Fruit fly (Drosophila melanogaster) whole organism, adult: ENCODE measurements around the gene Snx6.

Experiments used
- CG11617 ChIP-seq: fragments of 200-800 bp; sonication (Bioruptor generic); optimal IDR thresholded peaks from 2 replicates; lab custom pipeline; 2017; ENCODE audit warnings: mild to moderate bottlenecking, missing biosample characterization, missing genetic modification reagents, missing genetic modification characterization
- CG14711 ChIP-seq: fragments of 200-800 bp; sonication (Bioruptor generic); optimal IDR thresholded peaks from 2 replicates; lab custom pipeline; 2018; ENCODE audit warnings: missing biosample characterization, mild to moderate bottlenecking, missing genetic modification characterization, moderate library complexity
- CG1620 ChIP-seq: fragments of 200-800 bp; sonication (Bioruptor generic); optimal IDR thresholded peaks from 2 replicates; lab custom pipeline; 2016; ENCODE audit warnings: missing biosample characterization, missing genetic modification characterization
- CG5204 ChIP-seq: fragments of 200-800 bp; sonication (Bioruptor generic); optimal IDR thresholded peaks from 2 replicates; lab custom pipeline; 2016; ENCODE audit warnings: missing biosample characterization, missing genetic modification characterization
- CG7045 ChIP-seq: fragments of 200-800 bp; sonication (Bioruptor generic); optimal IDR thresholded peaks from 2 replicates; lab custom pipeline; 2017; ENCODE audit warnings: missing biosample characterization, mild to moderate bottlenecking, missing genetic modification characterization
- Clk ChIP-seq: fragments of 200-800 bp; sonication (Bioruptor generic); optimal IDR thresholded peaks from 2 replicates; lab custom pipeline; 2017; ENCODE audit warnings: missing biosample characterization, missing genetic modification characterization
- Hr96 ChIP-seq: fragments of 200-800 bp; sonication (Bioruptor generic); optimal IDR thresholded peaks from 2 replicates; lab custom pipeline; 2016; ENCODE audit warnings: missing biosample characterization, missing genetic modification characterization
- Mnt ChIP-seq: fragments of 200-800 bp; sonication (Bioruptor generic); optimal IDR thresholded peaks from 2 replicates; lab custom pipeline; 2016; ENCODE audit warnings: missing biosample characterization, mild to moderate bottlenecking, missing genetic modification characterization
- cnc ChIP-seq, 2 experiments: fragments of >200 bp; optimal IDR thresholded peaks; 2 replicates each; lab custom pipeline; 2017
- kay ChIP-seq: fragments of 200-800 bp; sonication (Bioruptor generic); peaks from one replicate; lab custom pipeline; 2016; ENCODE audit warnings: missing biosample characterization, missing genetic modification characterization, borderline replicate concordance
- pad ChIP-seq: fragments of 200-800 bp; sonication (Bioruptor generic); optimal IDR thresholded peaks from 3 replicates; lab custom pipeline; 2017; ENCODE audit warnings: missing biosample characterization, missing genetic modification characterization, mild to moderate bottlenecking, moderate library complexity, missing genetic modification reagents
- tj ChIP-seq: fragments of 200-800 bp; sonication (Bioruptor generic); optimal IDR thresholded peaks from 3 replicates; lab custom pipeline; 2017; ENCODE audit warnings: missing biosample characterization, mild to moderate bottlenecking, missing genetic modification characterization, moderate library complexity
- toe ChIP-seq: fragments of 200-800 bp; sonication (Bioruptor generic); optimal IDR thresholded peaks from 2 replicates; lab custom pipeline; 2016; ENCODE audit warnings: missing biosample characterization, missing genetic modification characterization

DNA sequence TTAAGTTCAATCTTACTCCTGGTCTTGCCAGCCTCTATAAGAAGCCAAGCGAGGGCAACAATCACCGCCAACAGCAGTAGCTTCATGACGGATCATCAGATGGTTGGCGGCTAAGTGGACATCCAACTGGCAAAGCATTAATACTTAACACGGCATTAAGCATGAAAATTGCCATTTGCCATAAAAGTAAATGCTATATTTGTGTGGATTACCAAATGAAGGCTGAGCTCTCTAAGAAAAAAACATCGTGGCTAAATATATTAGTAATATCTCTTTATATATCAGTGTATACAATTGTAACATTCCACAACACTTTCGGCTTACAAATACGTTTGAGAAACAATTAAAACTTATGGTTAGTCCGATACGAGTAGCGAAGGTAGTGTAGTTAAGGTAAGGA is 23.4 kb upstream of the Snx6 start, which contains the start of gene CG43057:
- TF ChIP-seq CG11617 (GFP tag; lab: Kevin White, UChicago) (no peak), Mnt (GFP tag; lab: Kevin White, UChicago) (no peak), Clk (GFP tag; lab: Kevin White, UChicago) (no peak), CG5204 (no peak), cnc (optimal IDR thresholded peaks at IDR 0.05; lab: Kevin White, UChicago) (no peak), tj (GFP tag; lab: Kevin White, UChicago) (no peak), pad (no peak), Hr96 (GFP tag; lab: Kevin White, UChicago) (no peak), CG14711 (no peak), CG1620 (no peak), kay (GFP tag; lab: Kevin White, UChicago) (no peak), toe (GFP tag; lab: Kevin White, UChicago) (no peak), CG7045 (no peak)
